Fruit fly (Drosophila melanogaster) whole organism, prepupa: ENCODE results near the gene y.
A peak's percentile ranks its signal among the peaks of the same experiment; 100 is the strongest.

Experiments
- Blimp-1 ChIP-seq: fragments of 200-800 bp; sonication (Bioruptor generic); optimal IDR thresholded peaks from 3 replicates; lab custom pipeline; 2017; ENCODE audit warnings: missing biosample characterization, missing genetic modification characterization, mild to moderate bottlenecking, moderate library complexity, missing genetic modification reagents
- CG11762 ChIP-seq: fragments of 200-800 bp; sonication (Bioruptor generic); optimal IDR thresholded peaks from 3 replicates; lab custom pipeline; 2016; ENCODE audit warnings: missing biosample characterization, missing genetic modification characterization; ENCODE audit not compliant: insufficient read depth
- CG15336 ChIP-seq: fragments of 200-800 bp; sonication (Bioruptor generic); IDR thresholded peaks from 2 replicates; pipeline ENCODE4 v1.3.6; 2022; ENCODE audit warnings: missing biosample characterization, missing genetic modification characterization
- CG1621 ChIP-seq: fragments of 200-800 bp; sonication (Bioruptor generic); optimal IDR thresholded peaks from 3 replicates; lab custom pipeline; 2018; ENCODE audit warnings: missing biosample characterization, mild to moderate bottlenecking, missing genetic modification characterization
- CG3032 ChIP-seq: fragments of 200-800 bp; optimal IDR thresholded peaks from 2 replicates; lab custom pipeline; 2019; ENCODE audit warnings: missing biosample characterization, mild to moderate bottlenecking, missing genetic modification characterization, moderate library complexity
- CG31627 ChIP-seq: fragments of 200-800 bp; sonication (Bioruptor generic); optimal IDR thresholded peaks from 3 replicates; lab custom pipeline; 2016; ENCODE audit warnings: missing biosample characterization, missing genetic modification characterization
- CG32006 ChIP-seq: fragments of 200-800 bp; sonication (Bioruptor generic); optimal IDR thresholded peaks from 3 replicates; lab custom pipeline; 2017; ENCODE audit warnings: missing biosample characterization, mild to moderate bottlenecking, missing genetic modification characterization
- CG34406 ChIP-seq: fragments of 200-800 bp; sonication (Bioruptor generic); optimal IDR thresholded peaks from 3 replicates; lab custom pipeline; 2016; ENCODE audit warnings: missing biosample characterization, missing genetic modification characterization
- CG4318 ChIP-seq: fragments of 200-800 bp; sonication (Bioruptor generic); optimal IDR thresholded peaks from 3 replicates; lab custom pipeline; 2017; ENCODE audit warnings: missing biosample characterization, mild to moderate bottlenecking, missing genetic modification characterization
- CG6163 ChIP-seq: fragments of 200-800 bp; sonication (Bioruptor generic); IDR thresholded peaks from 3 replicates; pipeline ENCODE4 v1.3.6; 2022; ENCODE audit warnings: missing biosample characterization, missing genetic modification characterization
- CG6276 ChIP-seq: fragments of 200-800 bp; sonication (Bioruptor generic); optimal IDR thresholded peaks from 2 replicates; lab custom pipeline; 2017; ENCODE audit warnings: missing biosample characterization, mild to moderate bottlenecking, missing genetic modification characterization
- CG7368 ChIP-seq: fragments of 200-800 bp; sonication (Bioruptor generic); optimal IDR thresholded peaks from 3 replicates; lab custom pipeline; 2016; ENCODE audit warnings: missing biosample characterization, missing genetic modification characterization
- CG8119 ChIP-seq: fragments of 200-800 bp; sonication (Bioruptor generic); IDR thresholded peaks from 3 replicates; pipeline ENCODE4 v1.3.6; 2022; ENCODE audit warnings: missing biosample characterization, missing genetic modification characterization
- CG8632 ChIP-seq: fragments of 200-800 bp; sonication (Bioruptor generic); optimal IDR thresholded peaks from 3 replicates; lab custom pipeline; 2016; ENCODE audit warnings: missing biosample characterization, missing genetic modification characterization
- CG9139 ChIP-seq: fragments of 200-800 bp; sonication (Bioruptor generic); optimal IDR thresholded peaks from 3 replicates; lab custom pipeline; 2017; ENCODE audit warnings: missing biosample characterization, mild to moderate bottlenecking, missing genetic modification characterization
- Eip75B ChIP-seq: fragments of 200-800 bp; sonication (Bioruptor generic); optimal IDR thresholded peaks from 3 replicates; lab custom pipeline; 2016; ENCODE audit warnings: missing biosample characterization, missing genetic modification characterization
- Eip78C ChIP-seq: fragments of 200-800 bp; sonication (Bioruptor generic); peaks from one replicate; lab custom pipeline; 2016; ENCODE audit warnings: missing biosample characterization, missing genetic modification characterization
- Eip93F ChIP-seq: fragments of 200-800 bp; sonication (Bioruptor generic); optimal IDR thresholded peaks from 2 replicates; lab custom pipeline; 2016; ENCODE audit warnings: missing biosample characterization, mild to moderate bottlenecking, missing genetic modification characterization
- Ets21C ChIP-seq: fragments of 200-800 bp; sonication (Bioruptor generic); optimal IDR thresholded peaks from 3 replicates; lab custom pipeline; 2016; ENCODE audit warnings: missing biosample characterization, missing genetic modification characterization
- Ets96B ChIP-seq: fragments of 200-800 bp; optimal IDR thresholded peaks from 2 replicates; lab custom pipeline; 2019; ENCODE audit warnings: missing biosample characterization, mild to moderate bottlenecking, missing genetic modification characterization, moderate library complexity
- Gug ChIP-seq: fragments of 200-800 bp; sonication (Bioruptor generic); IDR thresholded peaks from 2 replicates; pipeline ENCODE4 v1.3.6; 2022; ENCODE audit warnings: missing biosample characterization, missing genetic modification characterization
- Hr38 ChIP-seq: sonication (Bioruptor generic); optimal IDR thresholded peaks from 2 replicates; lab custom pipeline; 2016; ENCODE audit warnings: missing biosample characterization, missing genetic modification characterization
- OdsH ChIP-seq: fragments of 200-800 bp; sonication (Bioruptor generic); optimal IDR thresholded peaks from 3 replicates; lab custom pipeline; 2016; ENCODE audit warnings: missing biosample characterization, missing genetic modification characterization
- Smox ChIP-seq: fragments of 200-800 bp; sonication (Bioruptor generic); optimal IDR thresholded peaks from 3 replicates; lab custom pipeline; 2016; ENCODE audit warnings: missing biosample characterization, missing genetic modification characterization
- Sox102F ChIP-seq: fragments of 200-800 bp; sonication (Bioruptor generic); optimal IDR thresholded peaks from 2 replicates; lab custom pipeline; 2016; ENCODE audit warnings: missing biosample characterization, mild to moderate bottlenecking, missing genetic modification characterization
- Sox14 ChIP-seq: fragments of 200-800 bp; sonication (Bioruptor generic); optimal IDR thresholded peaks from 3 replicates; lab custom pipeline; 2016; ENCODE audit warnings: missing biosample characterization, missing genetic modification characterization
- Sox15 ChIP-seq: fragments of 200-800 bp; sonication (Bioruptor generic); optimal IDR thresholded peaks from 3 replicates; lab custom pipeline; 2016; ENCODE audit warnings: missing biosample characterization, missing genetic modification characterization
- achi ChIP-seq: fragments of 200-800 bp; sonication (Bioruptor generic); optimal IDR thresholded peaks from 3 replicates; lab custom pipeline; 2016; ENCODE audit warnings: missing biosample characterization, missing genetic modification characterization
- dac ChIP-seq: fragments of 200-800 bp; sonication (Bioruptor generic); optimal IDR thresholded peaks from 2 replicates; lab custom pipeline; 2017; ENCODE audit warnings: missing biosample characterization, mild to moderate bottlenecking, missing genetic modification characterization
- dsx ChIP-seq: fragments of 200-800 bp; optimal IDR thresholded peaks from 3 replicates; lab custom pipeline; 2019; ENCODE audit warnings: missing biosample characterization, mild to moderate bottlenecking, missing genetic modification characterization, moderate library complexity; ENCODE audit not compliant: poor library complexity, severe bottlenecking
- esn ChIP-seq: fragments of 200-800 bp; sonication (Bioruptor generic); optimal IDR thresholded peaks from 2 replicates; lab custom pipeline; 2016; ENCODE audit warnings: missing biosample characterization, mild to moderate bottlenecking, missing genetic modification characterization, moderate library complexity
- fd59A ChIP-seq: fragments of 200-800 bp; sonication (Bioruptor generic); optimal IDR thresholded peaks from 2 replicates; lab custom pipeline; 2017; ENCODE audit warnings: missing biosample characterization, mild to moderate bottlenecking, missing genetic modification characterization, missing genetic modification reagents
- fkh ChIP-seq: fragments of 200-800 bp; sonication (Bioruptor generic); optimal IDR thresholded peaks from 3 replicates; lab custom pipeline; 2017; ENCODE audit warnings: missing biosample characterization, mild to moderate bottlenecking, missing genetic modification characterization, moderate library complexity
- pdm3 ChIP-seq: fragments of 200-800 bp; sonication (Bioruptor generic); optimal IDR thresholded peaks from 3 replicates; lab custom pipeline; 2016; ENCODE audit warnings: missing biosample characterization, missing genetic modification characterization
- ss ChIP-seq, 2 experiments: fragments of 200-800 bp; sonication (Bioruptor generic); optimal IDR thresholded peaks; 2 replicates in 1 of 2; 3 replicates in 1 of 2; lab custom pipeline; 2017 to 2018; ENCODE audit warnings: mild to moderate bottlenecking in 2 of 2, missing biosample characterization in 2 of 2, missing genetic modification characterization in 2 of 2, moderate library complexity in 1 of 2
- svp ChIP-seq: fragments of 200-800 bp; sonication (Bioruptor generic); peaks from one replicate; lab custom pipeline; 2016; ENCODE audit warnings: missing biosample characterization, missing genetic modification characterization
- vri ChIP-seq: fragments of 200-800 bp; sonication (Bioruptor generic); optimal IDR thresholded peaks from 3 replicates; lab custom pipeline; 2016; ENCODE audit warnings: missing biosample characterization, mild to moderate bottlenecking, missing genetic modification characterization

Gene y

DNA sequence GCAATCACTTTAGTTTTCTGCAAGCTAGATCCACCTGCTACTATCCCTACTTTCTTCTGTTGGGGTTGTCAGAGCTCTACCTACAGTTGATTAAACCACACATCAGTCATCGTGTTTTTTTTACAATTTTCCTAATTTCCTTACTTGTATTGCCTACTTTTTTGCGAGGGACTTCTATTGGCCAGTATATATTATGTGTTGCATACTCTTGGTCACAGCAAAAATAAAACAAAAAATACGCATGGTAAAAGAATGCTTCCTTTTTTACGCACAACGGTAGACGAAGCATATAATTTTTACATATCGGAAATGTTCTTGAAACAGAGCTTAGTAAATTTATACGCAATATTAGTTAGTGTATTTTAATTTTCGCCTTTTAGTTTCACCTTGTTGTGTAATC is 5.1 kb downstream of the y start (continued):
- peak; percentile 93 for TF ChIP-seq CG6163
- TF ChIP-seq pdm3 (GFP tag; lab: Kevin White, UChicago) = peak; percentile 61
- TF ChIP-seq Eip75B (GFP tag; lab: Kevin White, UChicago) = peak; percentile 23
- TF ChIP-seq Sox102F = peak; percentile 8
- no peak for TF ChIP-seq Ets21C (GFP tag; lab: Kevin White, UChicago)
- TF ChIP-seq Hr38 (GFP tag; lab: Kevin White, UChicago) = no peak
- peak; percentile 35; the same call in 1 of the 2 replicates for TF ChIP-seq CG15336 (GFP tag; lab: Robert Waterston, UW)
- peak; percentile 19 for TF ChIP-seq Sox14 (GFP tag; lab: Kevin White, UChicago)
- TF ChIP-seq CG6276 (GFP tag; lab: Kevin White, UChicago) = peak; percentile 35
- TF ChIP-seq Smox (GFP tag; lab: Kevin White, UChicago) = no peak
- TF ChIP-seq CG31627 (GFP tag; lab: Kevin White, UChicago) = no peak
- TF ChIP-seq CG32006 (GFP tag; lab: Kevin White, UChicago) = peak; percentile 75
- no peak for TF ChIP-seq fkh (GFP tag; lab: Kevin White, UChicago)
- TF ChIP-seq esn (GFP tag; lab: Kevin White, UChicago) = no peak
- peak; percentile 35 for TF ChIP-seq achi (GFP tag; lab: Kevin White, UChicago)
- no peak for TF ChIP-seq Sox15
- peak in 1 of 2 experiments; percentile 56 for TF ChIP-seq ss (GFP tag; optimal IDR thresholded peaks at IDR 0.05; lab: Kevin White, UChicago)
- TF ChIP-seq CG11762 (GFP tag; lab: Kevin White, UChicago) = peak; percentile 34
- TF ChIP-seq CG8632 = no peak
- no peak for TF ChIP-seq svp (GFP tag; lab: Kevin White, UChicago)

DNA sequence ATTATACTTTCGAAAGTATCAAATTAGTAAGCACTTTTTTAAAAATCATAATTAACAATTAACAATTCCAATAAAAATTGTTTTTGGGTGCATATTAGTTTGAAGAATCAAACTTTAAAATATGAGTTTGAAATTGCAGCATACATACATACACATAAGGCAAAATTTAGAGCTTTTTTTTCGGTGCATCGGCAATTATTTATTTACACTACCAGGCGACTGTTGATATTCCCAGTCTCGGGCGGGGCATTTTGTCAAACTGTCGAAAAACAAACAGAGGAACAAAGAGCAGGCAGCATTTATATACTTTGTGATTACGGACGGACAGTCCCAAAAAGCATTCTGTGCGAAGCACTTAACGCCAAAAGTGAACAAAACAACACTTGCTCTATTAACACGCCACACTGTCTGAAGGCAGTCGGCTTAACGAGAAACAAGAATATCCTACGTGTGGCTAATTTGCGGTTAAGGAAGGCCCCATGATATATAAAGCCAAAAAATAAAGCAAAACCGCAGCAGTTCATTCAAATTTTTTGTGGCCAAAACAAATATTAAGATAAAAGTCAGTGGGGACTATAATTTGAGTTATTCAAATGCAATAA is 5.9 kb downstream of the y start:
- TF ChIP-seq CG6163 (no peak), Blimp-1 (GFP tag; lab: Kevin White, UChicago) (no peak), esn (GFP tag; lab: Kevin White, UChicago) (peak; percentile 12), CG15336 (GFP tag; lab: Robert Waterston, UW) (no peak), dac (no peak), fd59A (GFP tag; lab: Kevin White, UChicago) (no peak), CG1621 (tag; lab: Kevin White, UChicago) (no peak), vri (GFP tag; lab: Kevin White, UChicago) (no peak), pdm3 (GFP tag; lab: Kevin White, UChicago) (no peak), fkh (GFP tag; lab: Kevin White, UChicago) (peak; percentile 42), CG34406 (GFP tag; lab: Kevin White, UChicago) (no peak), Gug (GFP tag; lab: Robert Waterston, UW) (no peak), svp (GFP tag; lab: Kevin White, UChicago) (peak; percentile 57), Eip78C (GFP tag; lab: Kevin White, UChicago) (peak; percentile 8), Eip93F (GFP tag; lab: Kevin White, UChicago) (no peak), CG9139 (GFP tag; lab: Kevin White, UChicago) (no peak), CG4318 (GFP tag; lab: Kevin White, UChicago) (no peak), CG7368 (GFP tag; lab: Kevin White, UChicago) (no peak)

DNA sequence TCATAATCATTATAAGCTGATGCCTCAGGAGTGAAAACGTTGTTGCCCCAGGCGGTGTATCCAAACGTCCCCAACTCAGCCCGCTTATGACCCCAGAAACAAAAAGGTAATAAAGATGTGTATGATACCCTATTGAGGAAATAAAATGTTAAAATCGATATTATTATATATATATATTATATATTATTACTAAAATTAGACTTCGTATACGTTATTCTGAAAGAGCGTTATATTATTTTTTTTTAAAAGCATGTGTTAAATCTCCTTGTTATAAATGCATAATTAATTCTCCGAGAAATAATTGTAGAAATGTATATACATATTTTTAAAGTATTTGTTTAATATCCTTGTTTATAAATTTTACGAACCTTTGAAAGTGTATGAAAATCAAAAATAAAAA is 7.7 kb downstream of the y start:
- TF ChIP-seq CG8632 (peak; percentile 54), OdsH (GFP tag; lab: Kevin White, UChicago) (peak; percentile 1), Eip78C (GFP tag; lab: Kevin White, UChicago) (peak; percentile 55), achi (GFP tag; lab: Kevin White, UChicago) (peak; percentile 28), CG6276 (GFP tag; lab: Kevin White, UChicago) (no peak), CG34406 (GFP tag; lab: Kevin White, UChicago) (peak; percentile 51), dsx (peak; percentile 39), CG32006 (GFP tag; lab: Kevin White, UChicago) (peak; percentile 72), Hr38 (GFP tag; lab: Kevin White, UChicago) (no peak), CG6163 (no peak), CG3032 (tag; lab: Kevin White, UChicago) (peak; percentile 53), Ets96B (tag; lab: Kevin White, UChicago) (peak; percentile 42), CG8119 (GFP tag; lab: Robert Waterston, UW) (peak; percentile 62; the same call in 2 of the 3 replicates), CG15336 (GFP tag; lab: Robert Waterston, UW) (0 out of 2 replicates have a peak, but pooled peaks have one; percentile 23), CG1621 (tag; lab: Kevin White, UChicago) (no peak)
